Worm (Caenorhabditis elegans) whole organism, L2 larva: Measurements from ENCODE around the gene ZC204.17.

ENCODE experiments used
- C34F6.9 ChIP-seq: fragments of 150-350 bp; optimal IDR thresholded peaks from 2 replicates; lab custom pipeline; 2014; ENCODE audit warnings: missing biosample characterization, missing genetic modification characterization
- elt-3 ChIP-seq: sonication (generic microtip); optimal IDR thresholded peaks from 2 replicates; lab custom pipeline; 2017; ENCODE audit warnings: missing biosample characterization, missing genetic modification characterization
- mab-5 ChIP-seq: fragments of 150-350 bp; optimal IDR thresholded peaks from 2 replicates; lab custom pipeline; 2014; ENCODE audit warnings: missing biosample characterization, missing genetic modification characterization
- nhr-11 ChIP-seq: fragments of 150-350 bp; optimal IDR thresholded peaks from 2 replicates; lab custom pipeline; 2014; ENCODE audit warnings: missing biosample characterization, missing genetic modification characterization
- nhr-21 ChIP-seq: fragments of 150-350 bp; optimal IDR thresholded peaks from 2 replicates; lab custom pipeline; 2014; ENCODE audit warnings: missing biosample characterization, missing genetic modification characterization
- nhr-25 ChIP-seq: fragments of 150-350 bp; sonication (generic microtip); optimal IDR thresholded peaks from 3 replicates; lab custom pipeline; 2014; ENCODE audit warnings: missing biosample characterization, missing genetic modification characterization
- nhr-77 ChIP-seq: fragments of 150-350 bp; optimal IDR thresholded peaks from 2 replicates; lab custom pipeline; 2014; ENCODE audit warnings: missing biosample characterization, missing genetic modification characterization
- peb-1 ChIP-seq: fragments of 150-350 bp; optimal IDR thresholded peaks from 2 replicates; lab custom pipeline; 2014; ENCODE audit warnings: missing biosample characterization, missing genetic modification characterization
- skn-1 ChIP-seq: sonication (generic microtip); optimal IDR thresholded peaks from 2 replicates; lab custom pipeline; 2017; ENCODE audit warnings: missing biosample characterization, missing genetic modification characterization
- snpc-4 ChIP-seq: fragments of 150-350 bp; optimal IDR thresholded peaks from 2 replicates; lab custom pipeline; 2014; ENCODE audit warnings: missing biosample characterization, missing genetic modification characterization
- unc-62 ChIP-seq: fragments of 150-350 bp; optimal IDR thresholded peaks from 2 replicates; lab custom pipeline; 2014; ENCODE audit warnings: missing biosample characterization, missing genetic modification reagents, missing genetic modification characterization

ce11 chrII:1679081-1679480 lies 33.0 kb upstream of the ZC204.17 start, which contains the start of gene irld-36:
- TF ChIP-seq skn-1 (tag; lab: Kevin White, UChicago), result no peak
- no peak for TF ChIP-seq nhr-25 (tag; lab: Kevin White, UChicago)
- no peak for TF ChIP-seq snpc-4 (tag; lab: Kevin White, UChicago)
- no peak for TF ChIP-seq unc-62 (GFP tag; lab: Kevin White, UChicago)
- no peak for TF ChIP-seq nhr-11 (tag; lab: Kevin White, UChicago)
- no peak for TF ChIP-seq C34F6.9 (tag; lab: Kevin White, UChicago)
- TF ChIP-seq mab-5 (tag; lab: Kevin White, UChicago), result no peak
- no peak for TF ChIP-seq elt-3 (tag; lab: Kevin White, UChicago)
- no peak for TF ChIP-seq nhr-21 (tag; lab: Kevin White, UChicago)
- TF ChIP-seq nhr-77 (tag; lab: Kevin White, UChicago), result no peak
- no peak for TF ChIP-seq peb-1 (tag; lab: Kevin White, UChicago)
